Fruit fly (Drosophila melanogaster): ENCODE results near the gene CG9004.
A peak's percentile ranks its signal among the peaks of the same experiment; 100 is the strongest.

CG9004 gene

dm6 chr3L:2418769-2419168 lies 45.2 kb downstream of the CG9004 start (continued):
- TF ChIP-seq NFAT (GFP tag; IDR thresholded peaks at IDR 0.05): peak; percentile 74
- TF ChIP-seq ase (GFP tag; IDR thresholded peaks at IDR 0.05): peak; percentile 84
- peak; percentile 41 for TF ChIP-seq tx (GFP tag; optimal IDR thresholded peaks at IDR 0.05)
- peak; percentile 90 for TF ChIP-seq lmd (GFP tag; IDR thresholded peaks at IDR 0.05)
- TF ChIP-seq Taf1 (GFP tag; IDR thresholded peaks at IDR 0.05): peak; percentile 40
- TF ChIP-seq CG2116 (GFP tag; optimal IDR thresholded peaks at IDR 0.05): peak; percentile 27
- TF ChIP-seq toy (GFP tag; IDR thresholded peaks at IDR 0.05): peak; percentile 63; the same call in 1 of the 2 replicates
- peak; percentile 70 for TF ChIP-seq croc (GFP tag; conservative IDR thresholded peaks at IDR 0.05)
- TF ChIP-seq crp (GFP tag; optimal IDR thresholded peaks at IDR 0.05): peak in 1 of 2 experiments; percentile 9
- TF ChIP-seq CG14014 (GFP tag; IDR thresholded peaks at IDR 0.05): peak; percentile 89
- peak; percentile 73 for TF ChIP-seq Deaf1 (tag; optimal IDR thresholded peaks at IDR 0.05)
- peak; percentile 85 for TF ChIP-seq CG6689 (GFP tag; IDR thresholded peaks at IDR 0.05)
- TF ChIP-seq Nf-YA (GFP tag; IDR thresholded peaks at IDR 0.05): peak; percentile 80
- TF ChIP-seq Spps (tag; optimal IDR thresholded peaks at IDR 0.05): peak; percentile 87
- TF ChIP-seq CG8089 (GFP tag; optimal IDR thresholded peaks at IDR 0.05): peak; percentile 25
- TF ChIP-seq p53 (GFP tag; optimal IDR thresholded peaks at IDR 0.05): no peak
- peak; percentile 56 for TF ChIP-seq CG17186 (GFP tag; optimal IDR thresholded peaks at IDR 0.05)
- no peak for TF ChIP-seq CG7745 (tag; optimal IDR thresholded peaks at IDR 0.05)
- TF ChIP-seq Drgx (GFP tag; IDR thresholded peaks at IDR 0.05): peak; percentile 84
- no peak for TF ChIP-seq HLHmδ (GFP tag; optimal IDR thresholded peaks at IDR 0.05)
- TF ChIP-seq sr (GFP tag; IDR thresholded peaks at IDR 0.05): 0 out of 3 replicates have a peak, but pooled peaks have one; percentile 25
- no peak for TF ChIP-seq CG13287 (GFP tag; IDR thresholded peaks at IDR 0.05; ENCODE audit: partially characterized antibody)
- TF ChIP-seq CG10565 (GFP tag; optimal IDR thresholded peaks at IDR 0.05): peak; percentile 32
- TF ChIP-seq CG1603 (tag; optimal IDR thresholded peaks at IDR 0.05): peak; percentile 68
- peak; percentile 86 for TF ChIP-seq Optix (GFP tag; IDR thresholded peaks at IDR 0.05)
- peak; percentile 85 for TF ChIP-seq Awh (GFP tag; IDR thresholded peaks at IDR 0.05)
- TF ChIP-seq Side (GFP tag; optimal IDR thresholded peaks at IDR 0.05): peak; percentile 86
- no peak for TF ChIP-seq CG2129 (GFP tag; IDR thresholded peaks at IDR 0.05; ENCODE audit: partially characterized antibody)
- peak; percentile 69 for TF ChIP-seq CG13296 (GFP tag; optimal IDR thresholded peaks at IDR 0.05)
- peak; percentile 82 for TF ChIP-seq chm (GFP tag; IDR thresholded peaks at IDR 0.05)
- TF ChIP-seq az2 (GFP tag; optimal IDR thresholded peaks at IDR 0.05): peak; percentile 71
- peak; percentile 31 for TF ChIP-seq CG17568 (GFP tag; optimal IDR thresholded peaks at IDR 0.05)
- TF ChIP-seq CG6765 (GFP tag; optimal IDR thresholded peaks at IDR 0.05): peak; percentile 71
- TF ChIP-seq yki (optimal IDR thresholded peaks at IDR 0.05): no peak
- no peak for TF ChIP-seq bbx (GFP tag; IDR thresholded peaks at IDR 0.05; ENCODE audit: partially characterized antibody)
- TF ChIP-seq CG6272 (GFP tag; IDR thresholded peaks at IDR 0.05): peak; percentile 35; the same call in 1 of the 2 replicates
- TF ChIP-seq CG2199 (GFP tag; IDR thresholded peaks at IDR 0.05): peak; percentile 83
- peak; percentile 91 for TF ChIP-seq CG2678 (tag; optimal IDR thresholded peaks at IDR 0.05)
- TF ChIP-seq CG3726 (GFP tag; IDR thresholded peaks at IDR 0.05): peak; percentile 73
- peak; percentile 72 for TF ChIP-seq CG4404 (GFP tag; IDR thresholded peaks at IDR 0.05)
- TF ChIP-seq Dfd (GFP tag; optimal IDR thresholded peaks at IDR 0.05): no peak
- TF ChIP-seq trh (GFP tag; optimal IDR thresholded peaks at IDR 0.05): no peak
- peak; percentile 82 for TF ChIP-seq CG18764 (GFP tag; optimal IDR thresholded peaks at IDR 0.05)
- peak; percentile 48 for TF ChIP-seq ewg (GFP tag; optimal IDR thresholded peaks at IDR 0.05)
- no peak for TF ChIP-seq CG11398 (GFP tag; optimal IDR thresholded peaks at IDR 0.05)
- TF ChIP-seq danr (GFP tag; IDR thresholded peaks at IDR 0.05): peak; percentile 43; the same call in 1 of the 2 replicates
- TF ChIP-seq MESR4 (GFP tag; optimal IDR thresholded peaks at IDR 0.05): no peak
- TF ChIP-seq Dip3 (GFP tag; optimal IDR thresholded peaks at IDR 0.05): peak; percentile 5
- TF ChIP-seq CG33213 (GFP tag; optimal IDR thresholded peaks at IDR 0.05): peak; percentile 74
- TF ChIP-seq gem (tag; optimal IDR thresholded peaks at IDR 0.05): peak; percentile 83
- TF ChIP-seq CG13123 (GFP tag; optimal IDR thresholded peaks at IDR 0.05): no peak
- peak; percentile 59 for TF ChIP-seq CG1602 (GFP tag; optimal IDR thresholded peaks at IDR 0.05)
